Worm (Caenorhabditis elegans) whole organism, mixed stage, embryonic: Measurements from ENCODE around the gene srbc-77.

ENCODE experiments used
- M03D4.4 ChIP-seq: sonication (generic microtip); optimal IDR thresholded peaks from 2 replicates; lab custom pipeline; 2017; ENCODE audit warnings: mild to moderate bottlenecking, missing genetic modification characterization, missing compliant biosample characterization
- bed-3 ChIP-seq: fragments of 200-800 bp; sonication (Bioruptor generic); optimal IDR thresholded peaks from 3 replicates; lab custom pipeline; 2018; ENCODE audit warnings: mild to moderate bottlenecking, missing genetic modification characterization, moderate library complexity, missing compliant biosample characterization
- blmp-1 ChIP-seq: fragments of 150-350 bp; optimal IDR thresholded peaks from 2 replicates; lab custom pipeline; 2014; ENCODE audit warnings: missing biosample characterization, missing genetic modification characterization
- ceh-39 ChIP-seq: fragments of 150-350 bp; optimal IDR thresholded peaks from 2 replicates; lab custom pipeline; 2014; ENCODE audit warnings: missing biosample characterization, missing genetic modification characterization
- ceh-43 ChIP-seq: fragments of 200-800 bp; sonication (Bioruptor generic); optimal IDR thresholded peaks from 2 replicates; lab custom pipeline; 2018; ENCODE audit warnings: mild to moderate bottlenecking, missing genetic modification characterization, moderate library complexity, missing compliant biosample characterization
- ceh-83 ChIP-seq: fragments of 200-800 bp; sonication (Bioruptor generic); optimal IDR thresholded peaks from 2 replicates; lab custom pipeline; 2018; ENCODE audit warnings: mild to moderate bottlenecking, missing genetic modification characterization, missing compliant biosample characterization
- ces-1 ChIP-seq: fragments of 150-350 bp; optimal IDR thresholded peaks from 2 replicates; lab custom pipeline; 2014; ENCODE audit warnings: missing biosample characterization, missing genetic modification reagents, missing genetic modification characterization
- cnd-1 ChIP-seq: fragments of 200-800 bp; sonication (Bioruptor generic); optimal IDR thresholded peaks from 2 replicates; lab custom pipeline; 2018; ENCODE audit warnings: mild to moderate bottlenecking, missing genetic modification characterization, missing compliant biosample characterization
- drap-1 ChIP-seq: fragments of 200-800 bp; sonication (Bioruptor generic); optimal IDR thresholded peaks from 3 replicates; lab custom pipeline; 2018; ENCODE audit warnings: mild to moderate bottlenecking, missing genetic modification characterization, missing compliant biosample characterization
- elt-1 ChIP-seq: sonication (generic microtip); optimal IDR thresholded peaks from 2 replicates; lab custom pipeline; 2017; ENCODE audit warnings: missing genetic modification characterization, mild to moderate bottlenecking, missing compliant biosample characterization, antibody characterized with exemption, moderate library complexity, borderline replicate concordance; ENCODE audit not compliant: insufficient read depth
- elt-3 ChIP-seq: fragments of 150-350 bp; optimal IDR thresholded peaks from 2 replicates; lab custom pipeline; 2014; ENCODE audit warnings: missing biosample characterization, missing genetic modification characterization
- flh-1 ChIP-seq: fragments of 200-800 bp; sonication (Bioruptor generic); optimal IDR thresholded peaks from 2 replicates; lab custom pipeline; 2018; ENCODE audit warnings: mild to moderate bottlenecking, missing genetic modification characterization, moderate library complexity, missing compliant biosample characterization
- ham-2 ChIP-seq: fragments of 200-800 bp; sonication (Bioruptor generic); optimal IDR thresholded peaks from 2 replicates; lab custom pipeline; 2018; ENCODE audit warnings: mild to moderate bottlenecking, missing genetic modification characterization, missing compliant biosample characterization
- hlh-1 ChIP-seq: fragments of 150-350 bp; optimal IDR thresholded peaks from 2 replicates; lab custom pipeline; 2014; ENCODE audit warnings: missing biosample characterization, missing genetic modification reagents, missing genetic modification characterization
- lin-13 ChIP-seq: fragments of 150-350 bp; optimal IDR thresholded peaks from 2 replicates; lab custom pipeline; 2014; ENCODE audit warnings: missing biosample characterization, missing genetic modification characterization
- lin-32 ChIP-seq: fragments of 200-800 bp; sonication (Bioruptor generic); optimal IDR thresholded peaks from 2 replicates; lab custom pipeline; 2018; ENCODE audit warnings: mild to moderate bottlenecking, missing genetic modification characterization, missing compliant biosample characterization
- lsy-2 ChIP-seq: fragments of 150-350 bp; optimal IDR thresholded peaks from 2 replicates; lab custom pipeline; 2014; ENCODE audit warnings: missing biosample characterization, missing genetic modification characterization
- mab-5 ChIP-seq: fragments of 150-350 bp; optimal IDR thresholded peaks from 2 replicates; lab custom pipeline; 2014; ENCODE audit warnings: missing biosample characterization, missing genetic modification characterization
- mep-1 ChIP-seq: fragments of 150-350 bp; optimal IDR thresholded peaks from 2 replicates; lab custom pipeline; 2017; ENCODE audit warnings: missing biosample characterization, missing genetic modification reagents, missing genetic modification characterization, inconsistent platforms
- nhr-12 ChIP-seq: fragments of 150-350 bp; optimal IDR thresholded peaks from 2 replicates; lab custom pipeline; 2014; ENCODE audit warnings: missing biosample characterization, missing genetic modification characterization
- nhr-2 ChIP-seq: fragments of 150-350 bp; optimal IDR thresholded peaks from 2 replicates; lab custom pipeline; 2014; ENCODE audit warnings: missing biosample characterization, missing genetic modification characterization
- nhr-237 ChIP-seq: fragments of 150-350 bp; optimal IDR thresholded peaks from 2 replicates; lab custom pipeline; 2014; ENCODE audit warnings: missing biosample characterization, missing genetic modification characterization
- nhr-76 ChIP-seq: sonication (generic microtip); optimal IDR thresholded peaks from 2 replicates; lab custom pipeline; 2017; ENCODE audit warnings: missing biosample characterization, missing genetic modification characterization
- pha-4 ChIP-seq: fragments of 150-350 bp; optimal IDR thresholded peaks from 2 replicates; lab custom pipeline; 2018; ENCODE audit warnings: missing biosample characterization, missing genetic modification reagents, missing genetic modification characterization
- sem-2 ChIP-seq: fragments of 200-800 bp; sonication (Bioruptor generic); optimal IDR thresholded peaks from 2 replicates; lab custom pipeline; 2018; ENCODE audit warnings: mild to moderate bottlenecking, missing genetic modification characterization, missing compliant biosample characterization
- snpc-4 ChIP-seq: fragments of 150-350 bp; optimal IDR thresholded peaks from 2 replicates; lab custom pipeline; 2014; ENCODE audit warnings: missing biosample characterization, missing genetic modification characterization
- sptf-1 ChIP-seq: sonication (generic microtip); optimal IDR thresholded peaks from 2 replicates; lab custom pipeline; 2017; ENCODE audit warnings: mild to moderate bottlenecking, missing genetic modification characterization, moderate library complexity, missing compliant biosample characterization
- unc-120 ChIP-seq: sonication (generic microtip); optimal IDR thresholded peaks from 2 replicates; lab custom pipeline; 2017; ENCODE audit warnings: missing genetic modification characterization, missing compliant biosample characterization; ENCODE audit not compliant: poor library complexity, severe bottlenecking
- unc-39 ChIP-seq: fragments of 150-350 bp; optimal IDR thresholded peaks from 2 replicates; lab custom pipeline; 2014; ENCODE audit warnings: missing biosample characterization, missing genetic modification characterization
- zip-8 ChIP-seq: fragments of 150-350 bp; optimal IDR thresholded peaks from 2 replicates; lab custom pipeline; 2014; ENCODE audit warnings: missing biosample characterization, missing genetic modification characterization
- ztf-11 ChIP-seq: fragments of 150-350 bp; optimal IDR thresholded peaks from 2 replicates; lab custom pipeline; 2014; ENCODE audit warnings: missing biosample characterization, missing genetic modification characterization

The srbc-77 gene

DNA sequence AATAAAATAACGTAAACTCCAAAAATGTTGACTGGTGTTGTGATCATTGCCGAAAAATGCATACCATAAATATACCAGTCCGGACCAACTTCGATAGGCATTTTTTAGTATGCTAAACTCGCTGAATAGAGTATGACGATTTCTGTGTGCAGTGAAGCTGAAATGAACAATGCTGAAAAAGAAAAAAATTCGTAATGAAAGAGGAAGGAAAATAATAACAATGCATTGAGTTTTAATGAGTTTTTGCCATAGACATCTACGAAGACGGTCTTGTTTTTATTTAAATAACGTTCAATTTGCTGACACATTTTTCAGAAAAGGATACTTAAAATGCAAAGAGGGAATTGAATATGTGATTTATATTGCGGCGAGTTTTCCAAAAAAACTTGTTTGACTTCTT, 37.6 kb downstream of the srbc-77 start, which contains the start of gene sri-1:
TSS of gene sri-1 (minus strand) at position 101 of the 400 bp plus-strand sequence.
- TF ChIP-seq lin-32 (no peak), flh-1 (GFP tag; lab: Kevin White, UChicago) (no peak), ztf-11 (tag; lab: Kevin White, UChicago) (no peak), M03D4.4 (no peak), blmp-1 (tag; lab: Kevin White, UChicago) (no peak), mab-5 (tag; lab: Kevin White, UChicago) (no peak), bed-3 (GFP tag; lab: Kevin White, UChicago) (no peak), elt-3 (tag; lab: Kevin White, UChicago) (no peak), unc-120 (no peak), lin-13 (no peak), sptf-1 (tag; lab: Kevin White, UChicago) (no peak), hlh-1 (tag; lab: Kevin White, UChicago) (no peak)

DNA sequence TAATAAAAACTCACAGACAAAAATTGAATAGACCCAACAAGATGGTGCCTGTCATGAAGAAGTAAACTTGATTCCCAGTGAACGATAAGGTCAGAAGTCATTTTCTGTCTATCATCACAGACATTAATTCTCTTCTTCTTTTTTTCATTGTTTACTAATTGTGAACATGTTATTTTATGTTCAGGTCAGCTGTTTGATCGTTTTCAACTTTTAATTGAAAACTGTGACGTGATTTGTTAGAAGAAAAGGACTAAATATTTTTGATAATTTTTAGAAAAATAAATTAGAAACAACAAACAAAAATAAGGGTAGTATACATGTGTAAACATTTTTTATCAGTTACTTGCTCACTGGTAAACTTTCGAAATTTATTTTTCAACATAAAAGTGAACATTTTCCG, 39.7 kb downstream of the srbc-77 start, which contains the start of gene F36G9.7:
TSS of gene F36G9.7 (minus strand) at position 101 of the 400 bp plus-strand sequence.
- TF ChIP-seq ceh-43 (GFP tag; lab: Kevin White, UChicago) (no peak), zip-8 (tag; lab: Kevin White, UChicago) (no peak), hlh-1 (tag; lab: Kevin White, UChicago) (no peak), flh-1 (GFP tag; lab: Kevin White, UChicago) (no peak), lin-32 (no peak), unc-120 (no peak), ham-2 (no peak), snpc-4 (tag; lab: Kevin White, UChicago) (no peak), drap-1 (GFP tag; lab: Kevin White, UChicago) (no peak), bed-3 (GFP tag; lab: Kevin White, UChicago) (no peak), ceh-83 (GFP tag; lab: Kevin White, UChicago) (no peak), pha-4 (tag; lab: Kevin White, UChicago) (no peak)

DNA sequence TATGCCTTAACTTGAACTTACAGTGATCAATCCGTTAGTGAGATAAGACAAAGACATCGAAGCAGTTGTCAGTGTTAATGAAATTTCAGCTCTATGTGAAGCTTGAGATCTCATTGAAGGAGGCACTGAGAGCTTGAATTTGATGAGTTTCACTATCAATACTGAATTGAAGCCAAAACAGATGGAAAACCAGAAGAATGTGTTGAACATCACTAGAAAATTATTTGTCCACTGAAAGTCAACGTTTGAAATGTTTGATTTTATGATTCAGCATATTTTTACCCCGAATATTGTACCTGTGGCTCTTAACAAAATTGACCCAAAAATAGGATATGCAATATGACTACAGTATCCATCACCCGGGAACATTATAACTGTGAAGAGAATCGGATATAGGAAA, 40.8 kb downstream of the srbc-77 start:
- TF ChIP-seq unc-39 (tag; lab: Kevin White, UChicago) (no peak), ceh-83 (GFP tag; lab: Kevin White, UChicago) (no peak), mep-1 (tag; lab: Kevin White, UChicago) (no peak), bed-3 (GFP tag; lab: Kevin White, UChicago) (no peak), drap-1 (GFP tag; lab: Kevin White, UChicago) (no peak), elt-3 (tag; lab: Kevin White, UChicago) (no peak), ceh-43 (GFP tag; lab: Kevin White, UChicago) (no peak), zip-8 (tag; lab: Kevin White, UChicago) (no peak), mab-5 (tag; lab: Kevin White, UChicago) (no peak), nhr-76 (tag; lab: Kevin White, UChicago) (no peak), ceh-39 (tag; lab: Kevin White, UChicago) (no peak), sptf-1 (tag; lab: Kevin White, UChicago) (no peak)

DNA sequence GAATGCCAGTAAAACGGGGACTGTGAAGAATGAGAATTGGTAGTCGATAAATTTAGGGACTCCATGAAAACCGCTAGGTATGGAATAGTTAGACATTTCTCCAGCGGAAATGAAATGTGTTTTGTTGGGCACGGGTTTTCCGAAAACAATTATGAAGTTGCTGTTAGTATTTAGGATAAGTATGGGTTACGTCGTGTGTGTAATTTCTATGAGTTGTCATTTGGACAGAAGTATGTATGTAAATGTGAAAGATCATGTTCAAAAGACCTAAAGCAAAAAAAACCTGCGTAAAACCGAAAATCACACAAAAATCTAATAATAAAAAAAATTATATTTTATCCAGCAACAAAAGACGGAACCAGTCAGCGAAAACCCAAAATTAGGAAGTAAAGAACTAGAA, 42.5 kb downstream of the srbc-77 start, which contains the start of gene sru-23:
TSS of gene sru-23 (minus strand) at position 101 of the 400 bp plus-strand sequence.
- TF ChIP-seq ztf-11 (tag; lab: Kevin White, UChicago) (no peak), nhr-12 (tag; lab: Kevin White, UChicago) (no peak), hlh-1 (tag; lab: Kevin White, UChicago) (no peak), unc-120 (no peak), nhr-237 (tag; lab: Kevin White, UChicago) (no peak), cnd-1 (no peak), lsy-2 (tag; lab: Kevin White, UChicago) (no peak), ces-1 (GFP tag; lab: Kevin White, UChicago) (no peak), M03D4.4 (no peak), nhr-2 (tag; lab: Kevin White, UChicago) (no peak), pha-4 (tag; lab: Kevin White, UChicago) (no peak), ceh-39 (tag; lab: Kevin White, UChicago) (no peak), sem-2 (GFP tag; lab: Kevin White, UChicago) (no peak), flh-1 (GFP tag; lab: Kevin White, UChicago) (no peak), elt-1 (no peak), elt-3 (tag; lab: Kevin White, UChicago) (no peak)

DNA sequence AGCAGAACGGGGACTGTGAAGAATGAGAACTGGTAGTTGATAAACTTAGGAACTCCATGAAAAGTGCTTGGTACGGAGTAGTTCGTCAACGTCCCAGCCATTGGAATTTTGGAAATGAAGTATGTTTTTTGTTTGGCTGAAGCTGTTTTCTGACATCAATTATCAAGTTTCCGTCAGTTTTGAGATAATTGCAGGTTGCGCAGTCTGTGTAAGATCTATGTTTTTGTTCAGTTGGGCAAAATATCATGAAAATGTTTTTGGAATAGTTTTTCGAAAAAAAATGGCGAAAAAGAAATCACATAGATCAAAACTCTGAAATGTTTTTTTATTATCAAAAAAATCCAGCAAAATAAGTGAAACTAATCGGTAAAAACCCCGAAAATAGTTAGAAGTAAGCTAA, 44.9 kb downstream of the srbc-77 start, which contains the start of gene sru-22:
TSS of gene sru-22 (minus strand) at position 101 of the 400 bp plus-strand sequence.
- TF ChIP-seq elt-3 (tag; lab: Kevin White, UChicago) (no peak), lin-32 (no peak), sptf-1 (tag; lab: Kevin White, UChicago) (no peak)
